Worm (Caenorhabditis elegans) whole organism, L2 larva: Measurements from ENCODE around the gene clec-162.

ENCODE experiments used
- C34F6.9 ChIP-seq: fragments of 150-350 bp; optimal IDR thresholded peaks from 2 replicates; lab custom pipeline; 2014; ENCODE audit warnings: missing biosample characterization, missing genetic modification characterization
- F13H6.1 ChIP-seq: sonication (generic microtip); optimal IDR thresholded peaks from 2 replicates; lab custom pipeline; 2016; ENCODE audit warnings: missing genetic modification characterization, missing compliant biosample characterization
- R02D3.7 ChIP-seq: fragments of 150-350 bp; optimal IDR thresholded peaks from 2 replicates; lab custom pipeline; 2014; ENCODE audit warnings: missing biosample characterization, missing genetic modification characterization
- ZK546.5 ChIP-seq: sonication (generic microtip); optimal IDR thresholded peaks from 2 replicates; lab custom pipeline; 2017; ENCODE audit warnings: missing biosample characterization, missing genetic modification characterization
- aly-2 ChIP-seq: fragments of 150-350 bp; optimal IDR thresholded peaks from 2 replicates; lab custom pipeline; 2014; ENCODE audit warnings: missing biosample characterization, missing genetic modification characterization
- ama-1 ChIP-seq: fragments of 150-350 bp; optimal IDR thresholded peaks from 2 replicates; lab custom pipeline; 2018; ENCODE audit warnings: inconsistent platforms
- blmp-1 ChIP-seq: sonication (generic microtip); optimal IDR thresholded peaks from 2 replicates; lab custom pipeline; 2017; ENCODE audit warnings: missing genetic modification characterization, mild to moderate bottlenecking, missing compliant biosample characterization, antibody characterized with exemption, moderate library complexity; ENCODE audit not compliant: insufficient read depth
- ceh-16 ChIP-seq: fragments of 150-350 bp; optimal IDR thresholded peaks from 2 replicates; lab custom pipeline; 2014; ENCODE audit warnings: missing biosample characterization, missing genetic modification characterization
- crh-2 ChIP-seq: sonication (generic microtip); optimal IDR thresholded peaks from 2 replicates; lab custom pipeline; 2017; ENCODE audit warnings: missing biosample characterization, missing genetic modification characterization
- egl-27 ChIP-seq: sonication (generic microtip); optimal IDR thresholded peaks from 3 replicates; lab custom pipeline; 2017; ENCODE audit warnings: missing biosample characterization, missing genetic modification reagents, missing genetic modification characterization
- elt-3 ChIP-seq: sonication (generic microtip); optimal IDR thresholded peaks from 2 replicates; lab custom pipeline; 2017; ENCODE audit warnings: missing biosample characterization, missing genetic modification characterization
- fos-1 ChIP-seq: fragments of 150-350 bp; optimal IDR thresholded peaks from 2 replicates; lab custom pipeline; 2014; ENCODE audit warnings: missing biosample characterization, missing genetic modification characterization
- gmeb-1 ChIP-seq: fragments of 150-350 bp; optimal IDR thresholded peaks from 2 replicates; lab custom pipeline; 2014; ENCODE audit warnings: missing biosample characterization, missing genetic modification characterization
- lin-11 ChIP-seq: fragments of 150-350 bp; sonication (generic microtip); optimal IDR thresholded peaks from 2 replicates; lab custom pipeline; 2014; ENCODE audit warnings: missing biosample characterization, missing genetic modification characterization, inconsistent platforms, mixed read lengths
- lin-13 ChIP-seq: fragments of 150-350 bp; optimal IDR thresholded peaks from 2 replicates; lab custom pipeline; 2014; ENCODE audit warnings: missing biosample characterization, missing genetic modification reagents, missing genetic modification characterization
- lin-39 ChIP-seq: fragments of 150-350 bp; optimal IDR thresholded peaks from 2 replicates; lab custom pipeline; 2014; ENCODE audit warnings: missing biosample characterization, missing genetic modification reagents, missing genetic modification characterization
- lsy-2 ChIP-seq, 2 experiments: fragments of 150-350 bp in 1 of 2; sonication (generic microtip) in 1 of 2; optimal IDR thresholded peaks; 2 replicates each; lab custom pipeline; 2014 to 2017; ENCODE audit warnings: missing biosample characterization in 2 of 2, missing genetic modification characterization in 2 of 2
- mab-5 ChIP-seq: fragments of 150-350 bp; optimal IDR thresholded peaks from 2 replicates; lab custom pipeline; 2014; ENCODE audit warnings: missing biosample characterization, missing genetic modification characterization
- mbf-1 ChIP-seq: sonication (generic microtip); optimal IDR thresholded peaks from 2 replicates; lab custom pipeline; 2017; ENCODE audit warnings: missing biosample characterization, missing genetic modification characterization
- mdl-1 ChIP-seq, 2 experiments: fragments of 150-350 bp in 1 of 2; sonication (generic microtip) in 1 of 2; optimal IDR thresholded peaks; 2 replicates each; lab custom pipeline; 2017; ENCODE audit warnings: missing biosample characterization in 2 of 2, missing genetic modification characterization in 2 of 2
- nhr-10 ChIP-seq: sonication (generic microtip); optimal IDR thresholded peaks from 2 replicates; lab custom pipeline; 2017; ENCODE audit warnings: missing biosample characterization, missing genetic modification characterization
- nhr-11 ChIP-seq: fragments of 150-350 bp; optimal IDR thresholded peaks from 2 replicates; lab custom pipeline; 2014; ENCODE audit warnings: missing biosample characterization, missing genetic modification characterization
- nhr-129 ChIP-seq: fragments of 150-350 bp; optimal IDR thresholded peaks from 2 replicates; lab custom pipeline; 2014; ENCODE audit warnings: missing biosample characterization, missing genetic modification characterization
- nhr-21 ChIP-seq: fragments of 150-350 bp; optimal IDR thresholded peaks from 2 replicates; lab custom pipeline; 2014; ENCODE audit warnings: missing biosample characterization, missing genetic modification characterization
- nhr-23 ChIP-seq: fragments of 150-350 bp; optimal IDR thresholded peaks from 2 replicates; lab custom pipeline; 2014; ENCODE audit warnings: missing biosample characterization, missing genetic modification reagents, missing genetic modification characterization
- nhr-25 ChIP-seq: fragments of 150-350 bp; sonication (generic microtip); optimal IDR thresholded peaks from 3 replicates; lab custom pipeline; 2014; ENCODE audit warnings: missing biosample characterization, missing genetic modification characterization
- nhr-6 ChIP-seq: fragments of 150-350 bp; optimal IDR thresholded peaks from 2 replicates; lab custom pipeline; 2014; ENCODE audit warnings: missing biosample characterization, missing genetic modification characterization
- nhr-77 ChIP-seq: fragments of 150-350 bp; optimal IDR thresholded peaks from 2 replicates; lab custom pipeline; 2014; ENCODE audit warnings: missing biosample characterization, missing genetic modification characterization
- skn-1 ChIP-seq: sonication (generic microtip); optimal IDR thresholded peaks from 2 replicates; lab custom pipeline; 2017; ENCODE audit warnings: missing biosample characterization, missing genetic modification characterization
- sma-3 ChIP-seq: sonication (generic microtip); optimal IDR thresholded peaks from 2 replicates; lab custom pipeline; 2016; ENCODE audit warnings: missing genetic modification reagents, missing genetic modification characterization, missing compliant biosample characterization
- sma-9 ChIP-seq, 2 experiments: fragments of 150-350 bp in 1 of 2; sonication (generic microtip) in 1 of 2; optimal IDR thresholded peaks; 2 replicates each; lab custom pipeline; 2014 to 2016; ENCODE audit warnings: missing genetic modification characterization in 2 of 2, mild to moderate bottlenecking in 1 of 2, missing biosample characterization in 1 of 2, missing compliant biosample characterization in 1 of 2, missing genetic modification reagents in 1 of 2, moderate library complexity in 1 of 2
- unc-39 ChIP-seq: fragments of 150-350 bp; optimal IDR thresholded peaks from 2 replicates; lab custom pipeline; 2014; ENCODE audit warnings: missing biosample characterization, missing genetic modification characterization
- unc-55 ChIP-seq: fragments of 150-350 bp; sonication (generic microtip); optimal IDR thresholded peaks from 3 replicates; lab custom pipeline; 2014; ENCODE audit warnings: missing biosample characterization, missing genetic modification reagents, missing genetic modification characterization
- zag-1 ChIP-seq: fragments of 150-350 bp; optimal IDR thresholded peaks from 2 replicates; lab custom pipeline; 2014; ENCODE audit warnings: missing biosample characterization, missing genetic modification characterization
- ztf-11 ChIP-seq: sonication (generic microtip); optimal IDR thresholded peaks from 2 replicates; lab custom pipeline; 2017; ENCODE audit warnings: missing biosample characterization, missing genetic modification characterization
- ztf-4 ChIP-seq: fragments of 150-350 bp; optimal IDR thresholded peaks from 2 replicates; lab custom pipeline; 2014; ENCODE audit warnings: missing biosample characterization, missing genetic modification characterization

Gene clec-162

ce11 chrIII:9764718-9765117 lies 39.7 kb upstream of the clec-162 start:
- no peak for TF ChIP-seq nhr-77 (tag; lab: Kevin White, UChicago)
- TF ChIP-seq R02D3.7 (tag; lab: Kevin White, UChicago): no peak
- TF ChIP-seq nhr-23 (tag; lab: Kevin White, UChicago): no peak
- no peak for TF ChIP-seq ceh-16 (tag; lab: Kevin White, UChicago)

DNA sequence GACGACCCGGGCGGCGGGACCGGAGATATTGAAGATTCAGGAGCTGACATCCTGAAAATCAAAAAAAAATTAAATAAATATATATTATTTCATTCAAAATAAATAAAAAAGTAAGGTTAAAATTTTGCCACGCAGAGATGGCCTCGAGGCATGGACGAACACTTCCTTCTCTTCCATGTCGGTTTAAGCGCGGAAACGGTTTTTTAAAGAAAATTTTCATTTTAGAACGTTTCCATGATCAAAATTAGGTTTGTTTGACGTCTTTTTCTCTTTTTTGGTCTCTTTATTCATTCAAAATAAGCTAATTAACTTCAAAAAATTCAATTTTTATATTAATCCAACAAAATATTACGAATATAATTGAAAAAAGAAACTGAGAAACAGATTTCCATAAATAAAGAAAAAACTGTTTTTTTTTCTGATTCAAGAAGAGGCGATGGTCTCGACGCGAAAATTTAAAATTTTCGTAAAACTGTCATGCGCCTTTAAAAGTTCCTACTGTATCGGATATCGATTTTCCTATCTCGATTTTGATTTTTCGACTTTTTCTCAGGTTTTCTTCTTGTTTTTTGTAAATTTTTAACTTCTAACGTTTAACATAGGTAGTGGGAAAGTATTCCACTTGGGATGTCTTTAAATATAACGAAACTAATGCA lies 37.2 kb upstream of the clec-162 start, which contains the start of gene gcc-2:
TSS of gene gcc-2 (minus strand) at position 51 of the 656 bp plus-strand sequence.
- TF ChIP-seq fos-1 (tag; lab: Kevin White, UChicago) (no peak), mbf-1 (no peak), nhr-21 (tag; lab: Kevin White, UChicago) (no peak), nhr-77 (tag; lab: Kevin White, UChicago) (no peak), nhr-10 (tag; lab: Kevin White, UChicago) (no peak), nhr-25 (tag; lab: Kevin White, UChicago) (no peak), F13H6.1 (tag; lab: Kevin White, UChicago) (no peak)

- TF ChIP-seq lin-39 (tag; lab: Kevin White, UChicago) (no peak), nhr-25 (tag; lab: Kevin White, UChicago) (no peak), ztf-4 (tag; lab: Kevin White, UChicago) (no peak), elt-3 (tag; lab: Kevin White, UChicago) (no peak), lin-13 (GFP tag; lab: Kevin White, UChicago) (no peak), sma-3 (GFP tag; lab: Kevin White, UChicago) (no peak), blmp-1 (tag; lab: Kevin White, UChicago) (no peak), ztf-11 (tag; lab: Kevin White, UChicago) (no peak), zag-1 (no peak), ZK546.5 (tag; lab: Kevin White, UChicago) (no peak), mdl-1 (tag; optimal IDR thresholded peaks at IDR 0.05; lab: Kevin White, UChicago) (no peak), mbf-1 (no peak), nhr-77 (tag; lab: Kevin White, UChicago) (no peak), nhr-21 (tag; lab: Kevin White, UChicago) (no peak), unc-39 (tag; lab: Kevin White, UChicago) (no peak), mab-5 (tag; lab: Kevin White, UChicago) (no peak), egl-27 (no peak), unc-55 (GFP tag; lab: Kevin White, UChicago) (no peak), ama-1 (lab: Kevin White, UChicago) (no peak)
Measured at ce11 chrIII:9760184-9760583, 35.2 kb upstream of the clec-162 start.

ce11 chrIII:9758848-9759247 lies 33.8 kb upstream of the clec-162 start, which contains the start of gene rmd-1:
Gene rmd-1 (plus strand): TSS chrIII:9759094.
- TF ChIP-seq sma-3 (GFP tag; lab: Kevin White, UChicago) (no peak), skn-1 (tag; lab: Kevin White, UChicago) (no peak), lin-11 (tag; lab: Kevin White, UChicago) (no peak), gmeb-1 (tag; lab: Kevin White, UChicago) (no peak), C34F6.9 (tag; lab: Kevin White, UChicago) (no peak)

- TF ChIP-seq sma-9 (GFP tag; optimal IDR thresholded peaks at IDR 0.05; lab: Kevin White, UChicago) (no peak), sma-9 (tag; optimal IDR thresholded peaks at IDR 0.05; lab: Kevin White, UChicago) (no peak), sma-3 (GFP tag; lab: Kevin White, UChicago) (no peak), mbf-1 (no peak), lin-13 (GFP tag; lab: Kevin White, UChicago) (no peak), mab-5 (tag; lab: Kevin White, UChicago) (no peak)
Measured at ce11 chrIII:9757414-9757813, 32.4 kb upstream of the clec-162 start, which contains the start of gene vps-53. Gene vps-53 (minus strand): TSS chrIII:9757514.

DNA sequence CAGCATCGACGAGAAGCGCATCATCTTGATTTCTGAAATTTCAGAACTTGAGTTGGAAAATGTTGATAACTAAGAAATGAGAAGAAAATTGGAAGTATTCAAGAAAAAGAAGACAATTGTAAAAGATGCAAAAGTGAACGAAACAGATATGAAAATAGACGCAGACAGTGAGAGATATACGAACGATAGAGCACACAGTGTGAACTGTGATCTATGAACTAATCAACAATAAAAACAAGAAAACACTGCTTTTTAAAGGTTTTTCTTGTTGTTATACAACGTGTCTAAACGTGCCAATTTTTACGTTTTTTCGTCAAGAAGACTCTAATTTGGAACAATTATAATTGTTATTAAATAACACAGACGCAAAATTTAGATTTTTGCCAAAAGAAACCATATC lies 27.8 kb upstream of the clec-162 start, which contains the start of gene ech-6:
TSS of gene ech-6 (minus strand) at position 32 of the 400 bp plus-strand sequence.
- TF ChIP-seq nhr-6: no peak
- no peak for TF ChIP-seq nhr-11 (tag; lab: Kevin White, UChicago)
- no peak for TF ChIP-seq nhr-21 (tag; lab: Kevin White, UChicago)
- peak; percentile 84 for TF ChIP-seq sma-9 (GFP tag; optimal IDR thresholded peaks at IDR 0.05; lab: Kevin White, UChicago)
- no peak for TF ChIP-seq sma-9 (tag; optimal IDR thresholded peaks at IDR 0.05; lab: Kevin White, UChicago)
- TF ChIP-seq elt-3 (tag; lab: Kevin White, UChicago): no peak
- TF ChIP-seq ama-1 (lab: Kevin White, UChicago): peak; percentile 18
- TF ChIP-seq sma-3 (GFP tag; lab: Kevin White, UChicago): peak; percentile 44
- no peak for TF ChIP-seq nhr-77 (tag; lab: Kevin White, UChicago)
- no peak for TF ChIP-seq nhr-10 (tag; lab: Kevin White, UChicago)
- TF ChIP-seq unc-55 (GFP tag; lab: Kevin White, UChicago): peak; percentile 10
- TF ChIP-seq lsy-2 (tag; optimal IDR thresholded peaks at IDR 0.05; lab: Kevin White, UChicago): peak in 1 of 2 experiments; percentile 60
- peak; percentile 45 for TF ChIP-seq nhr-129 (tag; lab: Kevin White, UChicago)
- peak; percentile 73 for TF ChIP-seq crh-2 (tag; lab: Kevin White, UChicago)
- no peak for TF ChIP-seq blmp-1 (tag; lab: Kevin White, UChicago)
- no peak for TF ChIP-seq lin-39 (tag; lab: Kevin White, UChicago)
- TF ChIP-seq fos-1 (tag; lab: Kevin White, UChicago): no peak
- TF ChIP-seq C34F6.9 (tag; lab: Kevin White, UChicago): peak; percentile 52
- no peak for TF ChIP-seq gmeb-1 (tag; lab: Kevin White, UChicago)
- no peak for TF ChIP-seq ZK546.5 (tag; lab: Kevin White, UChicago)
- TF ChIP-seq aly-2: no peak
